Fruit fly (Drosophila melanogaster): ENCODE results near the gene obst-H.

obst-H gene

dm6 chr3L:15544455-15545415, 15.7 kb upstream of the obst-H start:
- TF ChIP-seq EcR (GFP tag; optimal IDR thresholded peaks at IDR 0.05) (peak; percentile 69 to 76), psq (optimal IDR thresholded peaks at IDR 0.05) (no peak), usp (GFP tag; optimal IDR thresholded peaks at IDR 0.05) (no peak), CG8478 (optimal IDR thresholded peaks at IDR 0.05) (no peak)

DNA sequence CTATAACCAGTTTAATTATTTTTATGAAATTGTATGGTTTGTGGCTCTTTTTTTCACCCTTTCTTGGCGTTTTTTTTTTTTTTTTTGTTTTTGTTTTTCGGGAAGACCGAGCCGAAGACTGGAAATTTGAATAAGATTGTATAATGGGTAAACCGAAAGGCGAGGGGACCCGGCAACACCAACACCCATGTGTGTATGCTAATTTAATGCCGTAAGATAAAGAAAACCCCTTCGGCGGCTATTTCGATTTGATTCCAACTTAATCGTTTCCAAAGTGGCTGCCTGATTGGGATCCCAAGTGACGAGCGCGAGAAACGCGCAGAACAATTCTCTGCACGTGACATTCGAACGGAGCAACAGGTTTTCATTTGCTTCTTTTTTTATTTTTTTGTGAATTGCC, 14.4 kb upstream of the obst-H start:
- TF ChIP-seq pan (optimal IDR thresholded peaks at IDR 0.05) (no peak), usp (GFP tag; optimal IDR thresholded peaks at IDR 0.05) (no peak), CG8478 (optimal IDR thresholded peaks at IDR 0.05) (no peak), EcR (GFP tag; optimal IDR thresholded peaks at IDR 0.05) (no peak)

DNA sequence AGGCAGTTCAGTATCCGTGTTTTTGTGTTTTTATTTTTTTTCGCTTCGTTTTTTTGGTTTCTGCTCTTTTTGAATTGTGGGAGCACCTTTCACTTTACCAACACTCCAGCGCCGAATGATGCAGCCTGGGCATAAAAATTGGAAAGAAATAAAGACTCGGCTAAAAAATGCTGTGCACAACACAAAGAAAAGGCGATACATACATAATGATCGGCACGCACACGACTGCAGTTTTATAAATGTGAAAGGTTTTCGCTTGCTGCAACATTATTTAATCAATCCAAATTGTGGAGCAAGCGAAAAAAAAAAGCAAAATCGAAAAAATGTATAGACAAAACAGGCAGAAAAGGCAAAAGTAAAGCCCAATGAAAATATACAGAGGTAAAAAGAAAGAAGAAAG, 14.0 kb upstream of the obst-H start:
- no peak for TF ChIP-seq pan (optimal IDR thresholded peaks at IDR 0.05)
- no peak for TF ChIP-seq Dll (optimal IDR thresholded peaks at IDR 0.05)
- no peak for TF ChIP-seq psq (optimal IDR thresholded peaks at IDR 0.05)
- no peak for TF ChIP-seq EcR (GFP tag; optimal IDR thresholded peaks at IDR 0.05)
- TF ChIP-seq usp (GFP tag; optimal IDR thresholded peaks at IDR 0.05): no peak
- no peak for TF ChIP-seq CG8478 (optimal IDR thresholded peaks at IDR 0.05)

- TF ChIP-seq EcR (GFP tag; optimal IDR thresholded peaks at IDR 0.05) (no peak), usp (GFP tag; optimal IDR thresholded peaks at IDR 0.05) (no peak), psq (optimal IDR thresholded peaks at IDR 0.05) (no peak), Dll (optimal IDR thresholded peaks at IDR 0.05) (no peak), pan (optimal IDR thresholded peaks at IDR 0.05) (no peak), CG8478 (optimal IDR thresholded peaks at IDR 0.05) (no peak)
Observed at dm6 chr3L:15541281-15541680, 12.2 kb upstream of the obst-H start.

dm6 chr3L:15540682-15541081, 11.6 kb upstream of the obst-H start:
- no peak for TF ChIP-seq EcR (GFP tag; optimal IDR thresholded peaks at IDR 0.05)
- no peak for TF ChIP-seq CG8478 (optimal IDR thresholded peaks at IDR 0.05)
- no peak for TF ChIP-seq pan (optimal IDR thresholded peaks at IDR 0.05)
- TF ChIP-seq psq (optimal IDR thresholded peaks at IDR 0.05): no peak
- no peak for TF ChIP-seq usp (GFP tag; optimal IDR thresholded peaks at IDR 0.05)
- no peak for TF ChIP-seq Dll (optimal IDR thresholded peaks at IDR 0.05)

DNA sequence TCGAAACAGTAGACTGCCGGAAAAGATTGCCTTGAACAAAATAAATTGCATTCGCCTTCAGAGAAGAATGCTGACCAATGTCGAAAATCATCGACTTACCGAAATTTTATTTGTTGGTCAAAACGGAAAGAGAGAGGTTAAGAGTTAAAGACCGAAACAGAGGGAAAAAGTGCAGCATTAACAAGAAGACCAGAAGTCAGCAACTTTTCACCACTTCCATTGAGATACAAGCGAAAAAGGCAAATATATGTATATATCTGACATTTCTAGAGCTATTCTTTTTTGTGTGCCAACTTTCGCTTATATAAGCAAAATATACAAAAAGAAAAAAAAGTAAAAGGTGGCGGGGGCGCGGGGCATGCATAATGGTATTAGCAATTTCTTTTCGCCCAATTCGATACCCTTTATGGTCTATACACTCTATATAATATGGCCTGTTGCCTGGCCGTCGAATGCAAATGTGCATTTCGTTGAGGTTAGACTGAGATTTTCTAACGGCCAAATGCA, 10.9 kb upstream of the obst-H start:
- TF ChIP-seq CG8478 (optimal IDR thresholded peaks at IDR 0.05) (no peak), usp (GFP tag; optimal IDR thresholded peaks at IDR 0.05) (no peak), psq (optimal IDR thresholded peaks at IDR 0.05) (no peak), pan (optimal IDR thresholded peaks at IDR 0.05) (no peak), EcR (GFP tag; optimal IDR thresholded peaks at IDR 0.05) (no peak), Dll (optimal IDR thresholded peaks at IDR 0.05) (no peak)

DNA sequence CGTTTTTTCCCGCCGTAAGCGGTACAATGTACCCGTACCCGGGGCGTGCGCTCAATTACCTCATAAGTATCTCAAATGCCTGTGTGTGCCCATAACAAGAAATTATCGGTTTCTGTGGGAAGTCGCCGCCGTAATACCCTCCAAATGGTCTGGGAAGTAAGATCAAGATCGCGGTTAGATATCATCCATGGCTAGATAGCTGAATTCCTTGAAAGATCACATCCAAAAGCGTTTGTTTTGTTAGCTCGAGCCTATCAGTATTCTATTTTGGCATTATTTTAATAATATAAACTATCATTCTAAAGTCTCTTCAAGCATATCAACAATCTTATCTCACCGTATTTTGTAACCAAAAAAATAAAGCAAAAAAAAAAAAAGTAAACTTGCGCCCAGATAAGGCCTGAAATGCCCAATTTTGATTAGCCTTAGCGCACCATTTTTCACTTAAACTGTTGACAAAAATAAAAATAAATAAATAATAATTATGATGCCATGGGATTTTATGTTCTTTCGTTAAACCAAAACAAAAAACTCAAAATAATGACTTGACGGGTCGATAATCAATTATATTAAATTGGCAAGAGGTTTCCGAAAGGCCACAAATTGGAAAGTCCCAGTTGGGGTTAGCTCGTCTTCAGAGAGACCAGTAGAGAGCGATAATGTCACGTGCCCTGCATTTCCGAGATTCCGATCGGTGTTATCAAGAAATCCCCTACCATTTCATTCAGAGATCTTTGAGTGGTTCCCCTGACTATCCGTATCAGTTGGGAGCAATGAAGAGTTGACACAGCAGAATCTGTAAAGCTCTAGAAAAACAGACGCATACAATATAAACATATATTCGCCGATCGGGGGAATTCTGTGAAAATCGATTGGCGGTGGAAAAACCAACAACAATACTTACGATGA, 9.8 kb upstream of the obst-H start:
- no peak for TF ChIP-seq psq (optimal IDR thresholded peaks at IDR 0.05)
- no peak for TF ChIP-seq EcR (GFP tag; optimal IDR thresholded peaks at IDR 0.05)
- no peak for TF ChIP-seq pan (optimal IDR thresholded peaks at IDR 0.05)
- TF ChIP-seq usp (GFP tag; optimal IDR thresholded peaks at IDR 0.05): no peak
- TF ChIP-seq CG8478 (optimal IDR thresholded peaks at IDR 0.05): no peak
- TF ChIP-seq Dll (optimal IDR thresholded peaks at IDR 0.05): no peak

DNA sequence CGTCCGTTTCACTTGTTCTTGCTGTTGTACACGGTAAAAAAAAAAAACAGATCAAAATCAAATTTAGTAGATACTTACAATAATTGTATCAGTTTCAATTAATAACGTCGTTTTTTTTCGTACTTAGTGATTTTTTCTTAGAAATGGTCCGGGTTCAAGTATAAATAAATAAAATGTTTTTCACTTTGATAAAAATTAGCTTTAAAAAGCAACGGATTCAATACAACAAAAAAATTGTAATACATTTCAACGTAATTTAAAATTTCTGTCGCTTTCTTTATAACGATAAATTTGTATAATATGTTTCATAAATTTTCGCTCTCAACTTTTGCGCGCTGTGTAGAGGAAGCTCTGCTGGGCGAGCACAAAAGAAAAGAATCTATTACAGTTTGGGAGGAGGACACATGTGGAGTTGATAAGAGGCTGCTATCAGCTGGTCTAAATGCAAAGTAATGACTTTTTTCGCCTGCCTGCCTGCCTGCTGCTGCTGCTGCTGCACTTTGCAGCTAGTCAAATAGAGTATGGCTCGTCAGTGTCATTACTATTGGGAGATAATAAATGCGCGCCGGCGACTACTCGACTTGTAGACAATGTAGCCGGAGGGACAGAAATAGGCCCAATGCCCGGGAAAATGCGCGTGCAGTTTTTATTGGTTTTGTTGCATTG, 9.0 kb upstream of the obst-H start:
- TF ChIP-seq CG8478 (optimal IDR thresholded peaks at IDR 0.05): no peak
- TF ChIP-seq psq (optimal IDR thresholded peaks at IDR 0.05): no peak
- TF ChIP-seq pan (optimal IDR thresholded peaks at IDR 0.05): no peak
- peak in 1 of 2 experiments; percentile 19 for TF ChIP-seq EcR (GFP tag; optimal IDR thresholded peaks at IDR 0.05)
- TF ChIP-seq usp (GFP tag; optimal IDR thresholded peaks at IDR 0.05): no peak

dm6 chr3L:15536550-15536949, 7.5 kb upstream of the obst-H start:
- TF ChIP-seq CG8478 (optimal IDR thresholded peaks at IDR 0.05): no peak
- TF ChIP-seq pan (optimal IDR thresholded peaks at IDR 0.05): peak; percentile 1

DNA sequence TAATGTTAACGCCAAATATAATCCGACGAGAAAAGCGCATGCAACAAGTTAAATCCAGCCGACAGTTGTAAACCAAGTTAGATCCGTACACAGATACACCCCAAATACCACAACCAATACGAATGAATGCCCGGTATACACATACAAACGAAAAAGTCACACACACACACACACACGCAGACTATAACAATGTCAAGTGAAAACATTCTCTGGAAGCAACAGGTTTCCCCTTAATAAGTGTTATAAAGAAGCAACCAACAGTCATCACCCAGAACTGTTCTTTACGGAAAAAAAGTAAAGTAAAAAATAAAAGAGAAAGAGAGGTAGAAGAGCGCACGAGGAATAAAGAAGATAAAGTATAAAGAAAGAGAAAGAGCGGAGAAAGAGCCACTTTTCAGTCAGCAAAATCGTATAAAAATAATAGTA, 6.8 kb upstream of the obst-H start:
- TF ChIP-seq EcR (GFP tag; optimal IDR thresholded peaks at IDR 0.05) (no peak), CG8478 (optimal IDR thresholded peaks at IDR 0.05) (no peak), psq (optimal IDR thresholded peaks at IDR 0.05) (no peak), Dll (optimal IDR thresholded peaks at IDR 0.05) (no peak), pan (optimal IDR thresholded peaks at IDR 0.05) (no peak)

dm6 chr3L:15535228-15535598, 6.2 kb upstream of the obst-H start, which contains the start of gene CrebA:
TSS of gene CrebA (plus strand) at chr3L:15535395.
- TF ChIP-seq usp (GFP tag; optimal IDR thresholded peaks at IDR 0.05): no peak
- no peak for TF ChIP-seq Dll (optimal IDR thresholded peaks at IDR 0.05)
- no peak for TF ChIP-seq EcR (GFP tag; optimal IDR thresholded peaks at IDR 0.05)
- TF ChIP-seq CG8478 (optimal IDR thresholded peaks at IDR 0.05): no peak
- TF ChIP-seq psq (optimal IDR thresholded peaks at IDR 0.05): no peak
- no peak for TF ChIP-seq pan (optimal IDR thresholded peaks at IDR 0.05)
